Worm (Caenorhabditis elegans) whole organism, L1 larva: Measurements from ENCODE around the gene T08D10.5.

Experiments
- C04F5.9 ChIP-seq: sonication (generic microtip); optimal IDR thresholded peaks from 2 replicates; lab custom pipeline; 2016; ENCODE audit warnings: missing genetic modification characterization, missing compliant biosample characterization
- C34B4.2 ChIP-seq: sonication (generic microtip); optimal IDR thresholded peaks from 2 replicates; lab custom pipeline; 2017; ENCODE audit warnings: mild to moderate bottlenecking, missing genetic modification characterization, missing compliant biosample characterization
- aha-1 ChIP-seq: fragments of 150-350 bp; optimal IDR thresholded peaks from 2 replicates; lab custom pipeline; 2014; ENCODE audit warnings: missing biosample characterization, missing genetic modification characterization
- alr-1 ChIP-seq: fragments of 200-800 bp; sonication (Bioruptor generic); optimal IDR thresholded peaks from 2 replicates; lab custom pipeline; 2018; ENCODE audit warnings: borderline replicate concordance, mild to moderate bottlenecking, missing genetic modification characterization, missing compliant biosample characterization
- ama-1 ChIP-seq: fragments of 150-350 bp; optimal IDR thresholded peaks from 2 replicates; lab custom pipeline; 2014
- ceh-63 ChIP-seq: fragments of 200-800 bp; sonication (Bioruptor generic); optimal IDR thresholded peaks from 2 replicates; lab custom pipeline; 2018; ENCODE audit warnings: mild to moderate bottlenecking, missing genetic modification characterization, missing compliant biosample characterization
- ceh-8 ChIP-seq: fragments of 200-800 bp; sonication (Bioruptor generic); optimal IDR thresholded peaks from 2 replicates; lab custom pipeline; 2018; ENCODE audit warnings: mild to moderate bottlenecking, missing genetic modification characterization, moderate library complexity, missing compliant biosample characterization
- ceh-82 ChIP-seq, 3 experiments: fragments of 150-350 bp in 1 of 3; sonication (generic microtip) in 2 of 3; optimal IDR thresholded peaks; 2 replicates each; lab custom pipeline; 2014 to 2017; ENCODE audit warnings: missing biosample characterization in 3 of 3, missing genetic modification characterization in 3 of 3
- ceh-88 ChIP-seq: fragments of 200-800 bp; sonication (Bioruptor generic); IDR thresholded peaks from 2 replicates; pipeline ENCODE4 v1.3.6; 2022; ENCODE audit warnings: missing genetic modification characterization, missing compliant biosample characterization
- ces-1 ChIP-seq: fragments of 150-350 bp; optimal IDR thresholded peaks from 2 replicates; lab custom pipeline; 2014; ENCODE audit warnings: missing biosample characterization, missing genetic modification reagents, missing genetic modification characterization
- dsc-1 ChIP-seq: sonication (generic microtip); optimal IDR thresholded peaks from 2 replicates; lab custom pipeline; 2016; ENCODE audit warnings: mild to moderate bottlenecking, missing genetic modification characterization, missing compliant biosample characterization
- efl-1 ChIP-seq, 4 experiments: fragments of 150-350 bp; optimal IDR thresholded peaks in 3 of 4; peaks in 1 of 4; 1 replicate in 1 of 4; 2 replicates in 3 of 4; lab custom pipeline; 2014; ENCODE audit warnings: missing biosample characterization in 2 of 4, missing genetic modification characterization in 2 of 4, missing genetic modification reagents in 2 of 4
- egl-13 ChIP-seq: sonication (generic microtip); optimal IDR thresholded peaks from 2 replicates; lab custom pipeline; 2016; ENCODE audit warnings: missing genotype, missing genetic modification reagents, missing genetic modification characterization, missing compliant biosample characterization
- elt-2 ChIP-seq: sonication (generic microtip); optimal IDR thresholded peaks from 2 replicates; lab custom pipeline; 2016; ENCODE audit warnings: missing genetic modification characterization, mild to moderate bottlenecking, inconsistent platforms, missing compliant biosample characterization, missing genetic modification reagents
- elt-3 ChIP-seq, 6 experiments: fragments of 150-350 bp in 1 of 6; sonication (generic microtip); optimal IDR thresholded peaks; 2 replicates each; lab custom pipeline; 2017 to 2018; ENCODE audit warnings: missing biosample characterization in 6 of 6, missing genetic modification characterization in 6 of 6, inconsistent platforms in 1 of 6
- fkh-4 ChIP-seq: sonication (generic microtip); optimal IDR thresholded peaks from 2 replicates; lab custom pipeline; 2016; ENCODE audit warnings: missing compliant biosample characterization, missing genetic modification characterization, borderline replicate concordance
- fkh-8 ChIP-seq: sonication (generic microtip); optimal IDR thresholded peaks from 2 replicates; lab custom pipeline; 2016; ENCODE audit warnings: mild to moderate bottlenecking, missing genetic modification characterization, missing compliant biosample characterization
- fos-1 ChIP-seq: fragments of 150-350 bp; optimal IDR thresholded peaks from 2 replicates; lab custom pipeline; 2014; ENCODE audit warnings: missing biosample characterization, missing genetic modification characterization
- grh-1 ChIP-seq: fragments of 200-800 bp; sonication (Bioruptor generic); IDR thresholded peaks from 2 replicates; pipeline ENCODE4 v1.3.6; 2022; ENCODE audit warnings: missing genetic modification reagents, missing genetic modification characterization, missing compliant biosample characterization
- hlh-17 ChIP-seq: fragments of 200-800 bp; sonication (Bioruptor generic); optimal IDR thresholded peaks from 2 replicates; lab custom pipeline; 2018; ENCODE audit warnings: missing genetic modification characterization, mild to moderate bottlenecking, missing compliant biosample characterization, moderate library complexity, borderline replicate concordance
- hlh-4 ChIP-seq: sonication (generic microtip); optimal IDR thresholded peaks from 2 replicates; lab custom pipeline; 2016; ENCODE audit warnings: mild to moderate bottlenecking, missing genetic modification characterization, missing compliant biosample characterization
- hpl-2 ChIP-seq: fragments of 150-350 bp; optimal IDR thresholded peaks from 2 replicates; lab custom pipeline; 2014; ENCODE audit warnings: missing biosample characterization, missing genetic modification reagents, missing genetic modification characterization
- irx-1 ChIP-seq: sonication (generic microtip); optimal IDR thresholded peaks from 2 replicates; lab custom pipeline; 2016; ENCODE audit warnings: missing genetic modification characterization, missing compliant biosample characterization
- jun-1 ChIP-seq: fragments of 150-350 bp; optimal IDR thresholded peaks from 2 replicates; lab custom pipeline; 2014; ENCODE audit warnings: missing biosample characterization, missing genetic modification reagents, missing genetic modification characterization
- lin-13 ChIP-seq: fragments of 150-350 bp; optimal IDR thresholded peaks from 2 replicates; lab custom pipeline; 2014; ENCODE audit warnings: missing biosample characterization, missing genetic modification reagents, missing genetic modification characterization
- lin-14 ChIP-seq: fragments of 200-800 bp; sonication (Bioruptor generic); optimal IDR thresholded peaks from 2 replicates; lab custom pipeline; 2018; ENCODE audit warnings: mild to moderate bottlenecking, missing genetic modification characterization, moderate library complexity, missing compliant biosample characterization
- lin-35 ChIP-seq, 2 experiments: fragments of 150-350 bp; optimal IDR thresholded peaks; 2 replicates each; lab custom pipeline; 2014; ENCODE audit warnings: missing biosample characterization in 2 of 2, missing genetic modification characterization in 2 of 2, missing genetic modification reagents in 2 of 2
- lin-39 ChIP-seq: fragments of 150-350 bp; optimal IDR thresholded peaks from 2 replicates; lab custom pipeline; 2014; ENCODE audit warnings: missing biosample characterization, missing genetic modification reagents, missing genetic modification characterization
- lir-3 ChIP-seq: sonication (generic microtip); optimal IDR thresholded peaks from 2 replicates; lab custom pipeline; 2016; ENCODE audit warnings: mild to moderate bottlenecking, missing genetic modification characterization, moderate library complexity, missing compliant biosample characterization; ENCODE audit not compliant: poor library complexity
- lsy-2 ChIP-seq, 2 experiments: fragments of 150-350 bp; optimal IDR thresholded peaks; 2 replicates each; lab custom pipeline; 2014; ENCODE audit warnings: missing biosample characterization in 2 of 2, missing genetic modification characterization in 2 of 2
- mab-9 ChIP-seq: fragments of 200-800 bp; sonication (Bioruptor generic); IDR thresholded peaks from 2 replicates; pipeline ENCODE4 v1.3.6; 2022; ENCODE audit warnings: missing genetic modification reagents, missing genetic modification characterization, missing compliant biosample characterization
- mep-1 ChIP-seq: fragments of 150-350 bp; optimal IDR thresholded peaks from 2 replicates; lab custom pipeline; 2014; ENCODE audit warnings: missing biosample characterization, missing genetic modification characterization
- nhr-19 ChIP-seq: fragments of 200-800 bp; sonication (Bioruptor generic); conservative IDR thresholded peaks from 2 replicates; pipeline ENCODE4 v1.3.6; 2022; ENCODE audit warnings: missing genetic modification characterization, missing compliant biosample characterization
- nhr-20 ChIP-seq: sonication (generic microtip); optimal IDR thresholded peaks from 2 replicates; lab custom pipeline; 2016; ENCODE audit warnings: mild to moderate bottlenecking, missing genetic modification characterization, missing compliant biosample characterization
- nhr-237 ChIP-seq: fragments of 150-350 bp; optimal IDR thresholded peaks from 2 replicates; lab custom pipeline; 2014; ENCODE audit warnings: missing biosample characterization, missing genetic modification characterization
- nhr-47 ChIP-seq: sonication (generic microtip); optimal IDR thresholded peaks from 2 replicates; lab custom pipeline; 2016; ENCODE audit warnings: mild to moderate bottlenecking, missing genetic modification characterization, moderate library complexity, missing compliant biosample characterization
- nhr-71 ChIP-seq: sonication (generic microtip); optimal IDR thresholded peaks from 2 replicates; lab custom pipeline; 2016; ENCODE audit warnings: mild to moderate bottlenecking, missing genetic modification characterization, moderate library complexity, missing compliant biosample characterization
- nhr-76 ChIP-seq: sonication (generic microtip); optimal IDR thresholded peaks from 2 replicates; lab custom pipeline; 2017; ENCODE audit warnings: missing biosample characterization, missing genetic modification characterization
- nhr-77 ChIP-seq: fragments of 150-350 bp; optimal IDR thresholded peaks from 2 replicates; lab custom pipeline; 2014; ENCODE audit warnings: missing biosample characterization, missing genetic modification characterization
- nhr-84 ChIP-seq: sonication (generic microtip); optimal IDR thresholded peaks from 2 replicates; lab custom pipeline; 2017; ENCODE audit warnings: missing biosample characterization, missing genetic modification characterization
- pag-3 ChIP-seq: sonication (generic microtip); optimal IDR thresholded peaks from 2 replicates; lab custom pipeline; 2017; ENCODE audit warnings: missing genetic modification characterization, mild to moderate bottlenecking, missing compliant biosample characterization, antibody characterized with exemption, borderline replicate concordance; ENCODE audit not compliant: insufficient read depth
- pax-3 ChIP-seq: fragments of 200-800 bp; sonication (Bioruptor generic); optimal IDR thresholded peaks from 2 replicates; lab custom pipeline; 2018; ENCODE audit warnings: mild to moderate bottlenecking, missing genetic modification characterization, moderate library complexity, missing compliant biosample characterization
- rnt-1 ChIP-seq: sonication (generic microtip); optimal IDR thresholded peaks from 2 replicates; lab custom pipeline; 2016; ENCODE audit warnings: mild to moderate bottlenecking, missing genetic modification characterization, moderate library complexity, missing compliant biosample characterization
- skn-1 ChIP-seq: fragments of 150-350 bp; optimal IDR thresholded peaks from 2 replicates; lab custom pipeline; 2014; ENCODE audit warnings: missing biosample characterization, missing genetic modification characterization
- snu-23 ChIP-seq: sonication (generic microtip); optimal IDR thresholded peaks from 2 replicates; lab custom pipeline; 2016; ENCODE audit warnings: missing genetic modification characterization, missing compliant biosample characterization
- sox-4 ChIP-seq: sonication (generic microtip); optimal IDR thresholded peaks from 2 replicates; lab custom pipeline; 2016; ENCODE audit warnings: missing genetic modification characterization, missing compliant biosample characterization
- swsn-7 ChIP-seq: sonication (generic microtip); optimal IDR thresholded peaks from 2 replicates; lab custom pipeline; 2016; ENCODE audit warnings: missing genetic modification characterization, missing compliant biosample characterization
- tlp-1 ChIP-seq: fragments of 150-350 bp; optimal IDR thresholded peaks from 2 replicates; lab custom pipeline; 2014; ENCODE audit warnings: missing biosample characterization, missing genetic modification characterization
- unc-98 ChIP-seq: fragments of 200-800 bp; sonication (Bioruptor generic); IDR thresholded peaks from 2 replicates; pipeline ENCODE4 v1.3.6; 2022; ENCODE audit warnings: missing genetic modification characterization, missing compliant biosample characterization
- vab-15 ChIP-seq: sonication (generic microtip); optimal IDR thresholded peaks from 2 replicates; lab custom pipeline; 2017; ENCODE audit warnings: missing genotype, mild to moderate bottlenecking, missing genetic modification characterization, missing compliant biosample characterization
- ztf-4 ChIP-seq: fragments of 150-350 bp; optimal IDR thresholded peaks from 2 replicates; lab custom pipeline; 2014; ENCODE audit warnings: missing biosample characterization, missing genetic modification characterization

The T08D10.5 gene

DNA sequence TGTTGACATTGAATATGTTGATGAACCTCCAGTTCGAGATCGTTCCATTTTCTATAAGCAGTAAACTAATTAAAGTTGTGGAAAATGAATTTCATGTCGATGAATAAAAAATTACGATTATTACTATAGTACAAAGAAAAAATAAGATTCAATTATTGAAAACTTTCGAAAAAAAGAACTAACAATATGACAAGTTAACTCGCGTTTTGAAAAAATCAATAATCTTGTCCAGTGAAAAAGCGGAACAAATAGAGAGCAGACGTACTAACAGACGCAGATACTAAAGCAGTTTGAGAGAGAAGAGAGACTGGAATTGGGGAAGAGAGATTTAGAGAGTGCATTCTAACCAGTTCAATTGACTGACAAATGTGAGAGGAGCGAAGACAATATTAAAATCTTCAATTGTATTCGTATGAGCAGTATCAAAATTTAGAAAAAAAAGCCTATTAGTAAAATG lies 17.3 kb downstream of the T08D10.5 start, which contains the start of gene set-6:
Gene set-6 (minus strand): TSS at position 51 of the 457 bp plus-strand sequence.
- TF ChIP-seq nhr-84 (tag; lab: Kevin White, UChicago): no peak
- no peak for TF ChIP-seq nhr-76
- peak in 1 of 2 experiments; percentile 47 for TF ChIP-seq efl-1 (optimal IDR thresholded peaks at IDR 0.05; lab: Kevin White, UChicago)
- no peak for TF ChIP-seq efl-1 (GFP tag; optimal IDR thresholded peaks at IDR 0.05 in 1 of 2; lab: Kevin White, UChicago)
- TF ChIP-seq vab-15 (tag; lab: Kevin White, UChicago): no peak
- no peak for TF ChIP-seq nhr-19 (GFP tag; lab: Robert Waterston, UW)
- TF ChIP-seq pax-3: no peak
- peak; percentile 30 for TF ChIP-seq nhr-71 (tag; lab: Kevin White, UChicago)
- peak; percentile 22 for TF ChIP-seq swsn-7
- TF ChIP-seq mep-1: peak; percentile 44
- TF ChIP-seq lin-35 (GFP tag; optimal IDR thresholded peaks at IDR 0.05; lab: Kevin White, UChicago): peak in 1 of 2 experiments; percentile 7
- no peak for TF ChIP-seq grh-1
- no peak for TF ChIP-seq fkh-4
- no peak for TF ChIP-seq ztf-4 (tag; lab: Kevin White, UChicago)
- no peak for TF ChIP-seq nhr-237 (tag; lab: Kevin White, UChicago)
- no peak for TF ChIP-seq jun-1
- TF ChIP-seq alr-1 (tag; lab: Kevin White, UChicago): no peak
- peak; percentile 5 for TF ChIP-seq nhr-47 (tag; lab: Kevin White, UChicago)
- no peak for TF ChIP-seq irx-1 (tag; lab: Kevin White, UChicago)
- TF ChIP-seq mab-9 (GFP tag; lab: Robert Waterston, UW): no peak
- TF ChIP-seq ceh-8 (GFP tag; lab: Kevin White, UChicago): no peak
- no peak for TF ChIP-seq hpl-2 (GFP tag; lab: Kevin White, UChicago)
- TF ChIP-seq sox-4: no peak
- no peak for TF ChIP-seq tlp-1
- TF ChIP-seq snu-23 (GFP tag; lab: Kevin White, UChicago): peak; percentile 55
- TF ChIP-seq lir-3: peak; percentile 20
- no peak for TF ChIP-seq C34B4.2 (tag; lab: Kevin White, UChicago)
- TF ChIP-seq ceh-82 (tag; optimal IDR thresholded peaks at IDR 0.05; lab: Kevin White, UChicago): peak in 2 of 3 experiments; percentile 17 to 30
- TF ChIP-seq nhr-20 (tag; lab: Kevin White, UChicago): peak; percentile 23
- no peak for TF ChIP-seq ama-1 (lab: Kevin White, UChicago)
- no peak for TF ChIP-seq unc-98 (GFP tag; lab: Robert Waterston, UW)
- TF ChIP-seq rnt-1 (tag; lab: Kevin White, UChicago): peak; percentile 2
- no peak for TF ChIP-seq ceh-63 (GFP tag; lab: Kevin White, UChicago)
- peak; percentile 57 for TF ChIP-seq lin-14 (GFP tag; lab: Kevin White, UChicago)
- TF ChIP-seq lsy-2 (tag; optimal IDR thresholded peaks at IDR 0.05; lab: Kevin White, UChicago): peak in 1 of 2 experiments; percentile 49
- no peak for TF ChIP-seq aha-1 (tag; lab: Kevin White, UChicago)

- TF ChIP-seq lsy-2 (tag; optimal IDR thresholded peaks at IDR 0.05; lab: Kevin White, UChicago) (no peak), mep-1 (no peak), jun-1 (no peak), egl-13 (tag; lab: Kevin White, UChicago) (no peak), lin-39 (tag; lab: Kevin White, UChicago) (no peak), hlh-17 (no peak), swsn-7 (peak; percentile 0), fos-1 (no peak), ces-1 (GFP tag; lab: Kevin White, UChicago) (no peak), grh-1 (no peak), skn-1 (tag; lab: Kevin White, UChicago) (no peak), pag-3 (tag; lab: Kevin White, UChicago) (no peak), dsc-1 (tag; lab: Kevin White, UChicago) (peak; percentile 76), ztf-4 (tag; lab: Kevin White, UChicago) (no peak), fkh-8 (peak; percentile 81), elt-3 (tag; optimal IDR thresholded peaks at IDR 0.05; lab: Kevin White, UChicago) (no peak), C04F5.9 (tag; lab: Kevin White, UChicago) (no peak), sox-4 (peak; percentile 15), pax-3 (peak; percentile 8), ceh-88 (no peak), lin-13 (GFP tag; lab: Kevin White, UChicago) (no peak), hlh-4 (no peak), elt-2 (no peak), nhr-77 (tag; lab: Kevin White, UChicago) (no peak), nhr-76 (no peak), ceh-63 (GFP tag; lab: Kevin White, UChicago) (no peak)
Measured at ce11 chrX:11982065-11982464, 24.7 kb downstream of the T08D10.5 start, which contains the start of gene nhr-167. TSS of gene nhr-167 (minus strand) at chrX:11982085.
